Worm (Caenorhabditis elegans) whole organism, young adult: ENCODE results near the gene hlh-15.

Source experiments
- B0336.3 ChIP-seq: fragments of 200-800 bp; sonication (Bioruptor generic); IDR thresholded peaks from 2 replicates; pipeline ENCODE4 v1.3.6; 2022; ENCODE audit warnings: missing genetic modification characterization, missing compliant biosample characterization
- C06A6.2 ChIP-seq: fragments of 200-800 bp; sonication (Bioruptor generic); conservative IDR thresholded peaks from 2 replicates; pipeline ENCODE4 v1.3.6; 2022; ENCODE audit warnings: missing genetic modification characterization, missing compliant biosample characterization
- F37B4.10 ChIP-seq: fragments of 200-800 bp; sonication (Bioruptor generic); IDR thresholded peaks from 2 replicates; pipeline ENCODE4 v1.3.6; 2022; ENCODE audit warnings: missing genetic modification characterization, missing compliant biosample characterization
- ama-1 ChIP-seq, 3 experiments: fragments of 150-350 bp in 1 of 3; sonication (generic microtip) in 2 of 3; optimal IDR thresholded peaks; 2 replicates each; lab custom pipeline; 2014 to 2018; ENCODE audit warnings: missing biosample characterization in 2 of 3, missing genetic modification characterization in 2 of 3, missing genetic modification reagents in 2 of 3
- him-1 ChIP-seq: sonication (generic microtip); optimal IDR thresholded peaks from 2 replicates; lab custom pipeline; 2016; ENCODE audit warnings: missing genotype, missing genetic modification reagents, missing genetic modification characterization, missing compliant biosample characterization
- lin-35 ChIP-seq, 3 experiments: fragments of 150-350 bp in 2 of 3; sonication (generic microtip) in 1 of 3; optimal IDR thresholded peaks; 2 replicates each; lab custom pipeline; 2014 to 2018; ENCODE audit warnings: missing biosample characterization in 3 of 3, missing genetic modification characterization in 3 of 3, missing genetic modification reagents in 3 of 3
- pha-4 ChIP-seq: fragments of 150-350 bp; sonication (generic microtip); optimal IDR thresholded peaks from 2 replicates; lab custom pipeline; 2014; ENCODE audit warnings: missing biosample characterization, missing genetic modification reagents, missing genetic modification characterization
- xnd-1 ChIP-seq: sonication (generic microtip); optimal IDR thresholded peaks from 2 replicates; lab custom pipeline; 2016; ENCODE audit warnings: missing genotype, missing genetic modification reagents, missing genetic modification characterization, missing compliant biosample characterization
- ztf-22 ChIP-seq: fragments of 200-800 bp; sonication (Bioruptor generic); optimal IDR thresholded peaks from 2 replicates; lab custom pipeline; 2018; ENCODE audit warnings: mild to moderate bottlenecking, missing genetic modification characterization, moderate library complexity, missing compliant biosample characterization
- ztf-26 ChIP-seq: sonication (generic microtip); optimal IDR thresholded peaks from 2 replicates; lab custom pipeline; 2017; ENCODE audit warnings: missing genetic modification characterization, missing compliant biosample characterization

DNA sequence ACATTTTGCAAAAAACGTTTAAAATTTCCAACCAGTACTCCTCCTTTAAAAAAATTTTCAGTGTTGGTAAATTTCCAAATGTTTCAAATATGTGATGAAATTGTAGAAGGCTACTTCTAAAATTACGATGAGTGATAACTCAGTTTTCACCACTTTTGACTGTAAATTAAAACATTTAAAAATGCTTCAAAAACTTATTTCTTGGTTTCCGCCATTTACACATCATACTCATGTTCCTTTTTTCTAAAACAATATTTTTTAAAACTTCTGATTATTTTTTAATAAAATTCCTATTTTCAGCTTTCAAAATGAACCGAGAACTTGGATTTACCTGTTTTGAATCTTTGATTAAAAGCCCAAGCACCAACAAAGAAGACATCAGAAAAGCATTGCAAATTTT is 9.5 kb downstream of the hlh-15 start, which contains the start of gene C43H6.4:
- TF ChIP-seq pha-4 (tag; lab: Kevin White, UChicago) = no peak
- TF ChIP-seq ztf-26 (tag; lab: Kevin White, UChicago) = no peak
- TF ChIP-seq ama-1 (optimal IDR thresholded peaks at IDR 0.05; lab: Kevin White, UChicago) = no peak
- no peak for TF ChIP-seq ama-1 (GFP tag; optimal IDR thresholded peaks at IDR 0.05; lab: Kevin White, UChicago)
- TF ChIP-seq ztf-22 (GFP tag; lab: Kevin White, UChicago) = no peak
- TF ChIP-seq F37B4.10 (GFP tag; lab: Robert Waterston, UW) = no peak
- TF ChIP-seq C06A6.2 = no peak
- TF ChIP-seq xnd-1 (tag; lab: Kevin White, UChicago) = no peak
- no peak for TF ChIP-seq B0336.3
- TF ChIP-seq lin-35 (GFP tag; optimal IDR thresholded peaks at IDR 0.05; lab: Kevin White, UChicago) = no peak
- no peak for TF ChIP-seq him-1 (tag; lab: Kevin White, UChicago)
